Worm (Caenorhabditis elegans): ENCODE data around the gene gcy-1.

DNA sequence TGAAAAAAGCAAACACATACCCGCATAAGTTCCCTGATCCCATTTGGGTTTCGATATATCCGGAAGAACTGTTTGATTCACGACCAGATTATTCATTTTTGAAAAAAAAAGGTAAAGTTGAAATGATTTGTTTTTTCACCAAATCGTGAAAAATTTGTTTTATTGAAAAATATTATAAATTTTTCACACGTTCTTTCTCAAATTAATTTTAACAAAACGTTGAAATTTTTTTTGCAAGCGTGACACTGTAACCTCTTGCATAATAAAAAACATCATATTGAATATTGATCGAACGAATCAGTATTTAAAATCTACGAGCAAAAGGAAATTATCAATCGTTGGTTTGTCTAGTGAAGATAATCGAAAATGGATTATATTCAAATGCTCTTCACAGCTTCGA, 2.0 kb upstream of the gcy-1 start, which contains the start of the genes sfxn-1.1 and AH6.3:
- TF ChIP-seq ama-1 (optimal IDR thresholded peaks at IDR 0.05) (no peak), ceh-13 (GFP tag; optimal IDR thresholded peaks at IDR 0.05) (no peak), tbx-11 (GFP tag; IDR thresholded peaks at IDR 0.05) (no peak), flt-1 (GFP tag; IDR thresholded peaks at IDR 0.05) (no peak), tbx-37 (GFP tag; conservative IDR thresholded peaks at IDR 0.05) (no peak)

Data from whole organism, early embryonic.